Fruit fly (Drosophila melanogaster) whole organism, embryonic: ENCODE results near the gene stumps.

Experiments
- CG10565 ChIP-seq: fragments of 200-800 bp; sonication (Bioruptor generic); optimal IDR thresholded peaks from 3 replicates; lab custom pipeline; 2016; ENCODE audit warnings: missing biosample characterization, mild to moderate bottlenecking, missing genetic modification characterization
- CG11456 ChIP-seq: fragments of 200-800 bp; sonication (Bioruptor generic); IDR thresholded peaks from 3 replicates; pipeline ENCODE4 v1.3.6; 2022; ENCODE audit warnings: missing biosample characterization, missing genetic modification characterization
- CG11695 ChIP-seq: fragments of 200-800 bp; sonication (Bioruptor generic); IDR thresholded peaks from 3 replicates; pipeline ENCODE4 v1.3.6; 2022; ENCODE audit warnings: missing biosample characterization, missing genetic modification characterization
- CG15011 ChIP-seq: fragments of 200-800 bp; sonication (Bioruptor generic); optimal IDR thresholded peaks from 3 replicates; lab custom pipeline; 2018; ENCODE audit warnings: missing biosample characterization, mild to moderate bottlenecking, missing genetic modification characterization
- CG18599 ChIP-seq: fragments of 200-800 bp; sonication (Bioruptor generic); optimal IDR thresholded peaks from 3 replicates; lab custom pipeline; 2017; ENCODE audit warnings: missing biosample characterization, missing genetic modification characterization, mild to moderate bottlenecking, moderate library complexity, missing genetic modification reagents
- CG30403 ChIP-seq: fragments of 200-800 bp; sonication (Bioruptor generic); optimal IDR thresholded peaks from 3 replicates; lab custom pipeline; 2016; ENCODE audit warnings: missing biosample characterization, missing genetic modification characterization
- CG7928 ChIP-seq: fragments of 200-800 bp; sonication (Bioruptor generic); optimal IDR thresholded peaks from 2 replicates; lab custom pipeline; 2017; ENCODE audit warnings: missing biosample characterization, mild to moderate bottlenecking, missing genetic modification characterization
- CG8290 ChIP-seq, 3 experiments: fragments of 200-800 bp; sonication (Bioruptor generic); optimal IDR thresholded peaks; 2 replicates each; lab custom pipeline; 2016 to 2019; ENCODE audit warnings: missing biosample characterization in 3 of 3, missing genetic modification characterization in 3 of 3, mild to moderate bottlenecking in 2 of 3, moderate library complexity in 1 of 3
- Ets65A ChIP-seq: fragments of 200-800 bp; sonication (Bioruptor generic); peaks from one replicate; lab custom pipeline; 2016; ENCODE audit warnings: missing biosample characterization, missing genetic modification characterization
- Fer3 ChIP-seq: fragments of 200-800 bp; sonication (Bioruptor generic); optimal IDR thresholded peaks from 2 replicates; lab custom pipeline; 2018; ENCODE audit warnings: missing biosample characterization, mild to moderate bottlenecking, missing genetic modification characterization, moderate library complexity
- Jarid2 ChIP-seq: fragments of 200-800 bp; sonication (Bioruptor generic); optimal IDR thresholded peaks from 3 replicates; lab custom pipeline; 2017; ENCODE audit warnings: mild to moderate bottlenecking, missing biosample characterization, missing genetic modification reagents, missing genetic modification characterization
- Meics ChIP-seq: fragments of 200-800 bp; sonication (Bioruptor generic); optimal IDR thresholded peaks from 2 replicates; lab custom pipeline; 2017; ENCODE audit warnings: missing biosample characterization, mild to moderate bottlenecking, missing genetic modification characterization
- az2 ChIP-seq: fragments of 200-800 bp; sonication (Bioruptor generic); optimal IDR thresholded peaks from 3 replicates; lab custom pipeline; 2016; ENCODE audit warnings: missing biosample characterization, missing genetic modification characterization
- sc ChIP-seq, 3 experiments: fragments of >200 bp in 2 of 3; fragments of 200-800 bp in 1 of 3; sonication (Bioruptor generic) in 1 of 3; optimal IDR thresholded peaks; 2 replicates in 2 of 3; 3 replicates in 1 of 3; lab custom pipeline; 2017; ENCODE audit warnings: mild to moderate bottlenecking in 1 of 3, missing biosample characterization in 1 of 3, missing genetic modification characterization in 1 of 3, missing genetic modification reagents in 1 of 3

DNA sequence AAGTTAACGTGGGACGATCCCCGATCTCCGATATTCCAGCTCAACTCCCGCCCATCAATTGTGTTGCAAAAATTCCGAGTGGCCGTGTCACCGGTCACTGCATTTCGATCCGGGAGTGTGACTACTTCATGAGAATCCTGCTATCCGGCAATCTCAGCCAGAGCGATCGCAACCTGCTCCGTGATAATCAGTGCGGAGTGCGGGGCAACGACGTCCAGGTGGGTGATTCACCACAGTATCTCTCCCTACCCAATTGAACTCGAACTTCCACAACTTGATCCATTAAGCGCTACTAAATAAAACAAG, 80.5 kb downstream of the stumps start:
- no peak for TF ChIP-seq CG11695 (GFP tag; lab: Robert Waterston, UW)
- no peak for TF ChIP-seq sc (optimal IDR thresholded peaks at IDR 0.05; lab: Kevin White, UChicago)
- TF ChIP-seq sc (GFP tag; optimal IDR thresholded peaks at IDR 0.05; lab: Kevin White, UChicago): no peak
- TF ChIP-seq CG15011 (GFP tag; lab: Kevin White, UChicago): no peak
- TF ChIP-seq Meics (GFP tag; lab: Kevin White, UChicago): no peak
- no peak for TF ChIP-seq Jarid2
- no peak for TF ChIP-seq CG11456
- TF ChIP-seq Fer3: no peak
- no peak for TF ChIP-seq CG8290 (GFP tag; optimal IDR thresholded peaks at IDR 0.05; lab: Kevin White, UChicago)
- no peak for TF ChIP-seq CG8290 (tag; optimal IDR thresholded peaks at IDR 0.05; lab: Kevin White, UChicago)
- no peak for TF ChIP-seq CG18599 (GFP tag; lab: Kevin White, UChicago)
- no peak for TF ChIP-seq az2
- no peak for TF ChIP-seq CG10565
- TF ChIP-seq Ets65A (GFP tag; lab: Kevin White, UChicago): no peak
- no peak for TF ChIP-seq CG30403 (GFP tag; lab: Kevin White, UChicago)
- no peak for TF ChIP-seq CG7928 (GFP tag; lab: Kevin White, UChicago)
